Worm (Caenorhabditis elegans): ENCODE measurements around the gene R12B2.8.

- TF ChIP-seq ZK337.2 (GFP tag; IDR thresholded peaks at IDR 0.05) (no peak), lin-13 (GFP tag; optimal IDR thresholded peaks at IDR 0.05) (peak; percentile 7), snpc-4 (tag; optimal IDR thresholded peaks at IDR 0.05) (no peak), jun-1 (tag; optimal IDR thresholded peaks at IDR 0.05) (no peak)
Observed at ce11 chrIII:5853240-5853639, 29.5 kb downstream of the R12B2.8 start, which contains the start of gene ddx-23.

Data from whole organism, L4 larva.